Fruit fly (Drosophila melanogaster) S2 (cell line): ENCODE measurements around the gene CG42268.
"Not testable (repeated sequence)": the region's sequence is repeated elsewhere in the genome, so short reads cannot be mapped to it uniquely, and the experiment has no call there.

Source experiments
- CG8478 ChIP-seq: fragments of >200 bp; optimal IDR thresholded peaks from 2 replicates; lab custom pipeline; 2018
- CTCF ChIP-seq, 2 experiments: fragments of >200 bp; optimal IDR thresholded peaks; 2 replicates each; lab custom pipeline; 2018

Gene CG42268

dm6 chr3L:9760151-9760749, at the start of gene CG42268:
Gene CG42268 (minus strand): TSS chr3L:9760395.
- TF ChIP-seq CTCF (optimal IDR thresholded peaks at IDR 0.05; lab: Kevin White, UChicago) (no peak), CG8478 (lab: Kevin White, UChicago) (no peak)

- TF ChIP-seq CG8478 (lab: Kevin White, UChicago) (no peak), CTCF (optimal IDR thresholded peaks at IDR 0.05; lab: Kevin White, UChicago) (no peak)
Observed at dm6 chr3L:9804125-9804524, 43.9 kb upstream of the CG42268 start, which contains the start of gene Ilp4. Gene Ilp4 (minus strand): TSS chr3L:9804263.

dm6 chr3L:9802020-9802419, 41.8 kb upstream of the CG42268 start, which contains the start of gene Ilp3:
Gene Ilp3 (minus strand): TSS chr3L:9802120.
- TF ChIP-seq CG8478 (lab: Kevin White, UChicago) (no peak), CTCF (optimal IDR thresholded peaks at IDR 0.05; lab: Kevin White, UChicago) (no peak)

dm6 chr3L:9799398-9799797, 39.2 kb upstream of the CG42268 start, which contains the start of gene Ilp2:
Gene Ilp2 (plus strand): TSS chr3L:9799698.
- no peak for TF ChIP-seq CTCF (optimal IDR thresholded peaks at IDR 0.05; lab: Kevin White, UChicago)
- no peak for TF ChIP-seq CG8478 (lab: Kevin White, UChicago)

- not testable (repeated sequence) for TF ChIP-seq CG8478 (lab: Kevin White, UChicago); CTCF (optimal IDR thresholded peaks at IDR 0.05; lab: Kevin White, UChicago)
Observed at dm6 chr3L:9798120-9798519, 37.9 kb upstream of the CG42268 start, which contains the start of gene Ilp1. Gene Ilp1 (plus strand): TSS chr3L:9798420.

dm6 chr3L:9797587-9797986, 37.4 kb upstream of the CG42268 start, which contains the start of gene Zasp67:
Gene Zasp67 (minus strand): TSS chr3L:9797687.
- no peak for TF ChIP-seq CTCF (optimal IDR thresholded peaks at IDR 0.05; lab: Kevin White, UChicago)
- no peak for TF ChIP-seq CG8478 (lab: Kevin White, UChicago)

- TF ChIP-seq CTCF (optimal IDR thresholded peaks at IDR 0.05; lab: Kevin White, UChicago), result no peak
Observed at dm6 chr3L:9786746-9787145, 26.6 kb upstream of the CG42268 start, which contains the start of gene CG32052. Gene CG32052 (plus strand): TSS chr3L:9787046.

dm6 chr3L:9776804-9777393, 16.7 kb upstream of the CG42268 start:
- TF ChIP-seq CG8478 (lab: Kevin White, UChicago) (no peak), CTCF (optimal IDR thresholded peaks at IDR 0.05; lab: Kevin White, UChicago) (no peak)

dm6 chr3L:9775728-9776127, 15.5 kb upstream of the CG42268 start:
- TF ChIP-seq CTCF (optimal IDR thresholded peaks at IDR 0.05; lab: Kevin White, UChicago) (no peak), CG8478 (lab: Kevin White, UChicago) (no peak)

dm6 chr3L:9768385-9768784, 8.2 kb upstream of the CG42268 start:
- TF ChIP-seq CTCF (optimal IDR thresholded peaks at IDR 0.05; lab: Kevin White, UChicago) (no peak), CG8478 (lab: Kevin White, UChicago) (no peak)

dm6 chr3L:9767636-9768358, 7.6 kb upstream of the CG42268 start:
- TF ChIP-seq CG8478 (lab: Kevin White, UChicago), result no peak
- no peak for TF ChIP-seq CTCF (optimal IDR thresholded peaks at IDR 0.05; lab: Kevin White, UChicago)

dm6 chr3L:9766364-9766763, 6.2 kb upstream of the CG42268 start:
- TF ChIP-seq CTCF (optimal IDR thresholded peaks at IDR 0.05; lab: Kevin White, UChicago), result no peak
- no peak for TF ChIP-seq CG8478 (lab: Kevin White, UChicago)

dm6 chr3L:9765710-9766005, 5.5 kb upstream of the CG42268 start:
- no peak for TF ChIP-seq CG8478 (lab: Kevin White, UChicago)
- no peak for TF ChIP-seq CTCF (optimal IDR thresholded peaks at IDR 0.05; lab: Kevin White, UChicago)

- no peak for TF ChIP-seq CTCF (optimal IDR thresholded peaks at IDR 0.05; lab: Kevin White, UChicago)
- TF ChIP-seq CG8478 (lab: Kevin White, UChicago), result no peak
Observed at dm6 chr3L:9764915-9765709, 4.9 kb upstream of the CG42268 start.
